Worm (Caenorhabditis elegans): ENCODE data around the gene T02C12.5.

T02C12.5 gene

DNA sequence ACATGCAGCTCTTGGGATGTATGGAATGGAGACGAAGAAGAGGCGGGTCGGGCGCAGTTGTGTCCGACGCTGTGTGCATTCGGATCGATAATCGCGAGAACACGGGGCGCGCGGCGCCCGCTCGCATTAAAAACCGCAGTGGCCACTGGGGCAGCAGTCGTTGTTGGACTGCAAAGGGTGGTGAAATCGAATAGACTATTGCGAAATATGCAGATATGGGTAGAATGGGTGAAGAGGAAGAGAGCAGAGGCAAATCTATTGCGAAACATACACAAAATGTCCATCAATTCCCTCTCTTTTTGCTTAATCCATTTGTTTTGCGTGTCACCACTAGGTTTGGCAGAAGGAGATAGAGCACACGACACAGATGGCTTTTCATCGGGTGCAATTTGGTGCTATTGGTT is 9.9 kb downstream of the T02C12.5 start (continued):
- TF ChIP-seq nhr-90 (tag; optimal IDR thresholded peaks at IDR 0.05; ENCODE audit: poor library complexity) = no peak
- peak; percentile 75 for TF ChIP-seq mep-1 (tag; optimal IDR thresholded peaks at IDR 0.05)
- TF ChIP-seq lin-39 (tag; optimal IDR thresholded peaks at IDR 0.05) = no peak
- no peak for TF ChIP-seq nhr-76 (tag; optimal IDR thresholded peaks at IDR 0.05)
- TF ChIP-seq nhr-85 (tag) = peak; percentile 65
- no peak for TF ChIP-seq nhr-11 (tag; optimal IDR thresholded peaks at IDR 0.05)
- TF ChIP-seq vab-15 (tag; optimal IDR thresholded peaks at IDR 0.05) = no peak
- TF ChIP-seq dsc-1 (tag; optimal IDR thresholded peaks at IDR 0.05) = peak; percentile 32
- TF ChIP-seq unc-30 (tag; optimal IDR thresholded peaks at IDR 0.05) = no peak
- peak; percentile 29 for TF ChIP-seq egl-13 (tag; optimal IDR thresholded peaks at IDR 0.05)
- peak; percentile 43 to 59 for TF ChIP-seq efl-1 (optimal IDR thresholded peaks at IDR 0.05)
- peak; percentile 40 to 89 for TF ChIP-seq efl-1 (GFP tag; optimal IDR thresholded peaks at IDR 0.05 in 1 of 2)
- peak in 2 of 3 experiments; percentile 40 to 48 for TF ChIP-seq dpl-1 (GFP tag; optimal IDR thresholded peaks at IDR 0.05)
- peak; percentile 62 for TF ChIP-seq nhr-71 (tag; optimal IDR thresholded peaks at IDR 0.05)
- no peak for TF ChIP-seq unc-62 (GFP tag; optimal IDR thresholded peaks at IDR 0.05)
- no peak for TF ChIP-seq sox-4 (tag; optimal IDR thresholded peaks at IDR 0.05)
- TF ChIP-seq unc-98 (GFP tag; IDR thresholded peaks at IDR 0.05) = no peak
- TF ChIP-seq jun-1 (tag; optimal IDR thresholded peaks at IDR 0.05) = peak; percentile 68
- TF ChIP-seq grh-1 (GFP tag; IDR thresholded peaks at IDR 0.05) = no peak
- no peak for TF ChIP-seq ztf-4 (tag; optimal IDR thresholded peaks at IDR 0.05)
- peak; percentile 25 for TF ChIP-seq ceh-90 (tag; optimal IDR thresholded peaks at IDR 0.05)
- peak; percentile 68 for TF ChIP-seq isw-1 (GFP tag; IDR thresholded peaks at IDR 0.05)
- no peak for TF ChIP-seq nhr-77 (tag; optimal IDR thresholded peaks at IDR 0.05)
- peak; percentile 1 for TF ChIP-seq fkh-10 (GFP tag; optimal IDR thresholded peaks at IDR 0.05)
- no peak for TF ChIP-seq nhr-12 (tag; optimal IDR thresholded peaks at IDR 0.05)
- TF ChIP-seq snu-23 (GFP tag; optimal IDR thresholded peaks at IDR 0.05) = peak; percentile 37
- TF ChIP-seq elt-2 (tag; optimal IDR thresholded peaks at IDR 0.05) = no peak
- no peak for TF ChIP-seq lin-15B (tag; optimal IDR thresholded peaks at IDR 0.05)
- peak; percentile 4 for TF ChIP-seq C16A3.4 (tag; optimal IDR thresholded peaks at IDR 0.05)
- no peak for TF ChIP-seq irx-1 (tag; optimal IDR thresholded peaks at IDR 0.05)
- TF ChIP-seq xbp-1 (tag; optimal IDR thresholded peaks at IDR 0.05) = peak; percentile 24
- no peak for TF ChIP-seq pag-3 (tag; optimal IDR thresholded peaks at IDR 0.05; ENCODE audit: borderline replicate concordance, insufficient read depth)
- peak; percentile 10 for TF ChIP-seq nhr-237 (tag; optimal IDR thresholded peaks at IDR 0.05)
- no peak for TF ChIP-seq sup-37 (GFP tag; optimal IDR thresholded peaks at IDR 0.05)
- no peak for TF ChIP-seq nhr-84 (tag; optimal IDR thresholded peaks at IDR 0.05)
- no peak for TF ChIP-seq ets-5 (GFP tag; IDR thresholded peaks at IDR 0.05)
- TF ChIP-seq ces-1 (GFP tag; optimal IDR thresholded peaks at IDR 0.05) = no peak
- TF ChIP-seq ceh-88 (GFP tag; IDR thresholded peaks at IDR 0.05) = no peak
- TF ChIP-seq elt-3 (tag; optimal IDR thresholded peaks at IDR 0.05) = no peak
- TF ChIP-seq egl-27 (tag; optimal IDR thresholded peaks at IDR 0.05) = peak in 1 of 2 experiments; percentile 4
- peak; percentile 15 for TF ChIP-seq lir-3 (tag; optimal IDR thresholded peaks at IDR 0.05; ENCODE audit: poor library complexity)

DNA sequence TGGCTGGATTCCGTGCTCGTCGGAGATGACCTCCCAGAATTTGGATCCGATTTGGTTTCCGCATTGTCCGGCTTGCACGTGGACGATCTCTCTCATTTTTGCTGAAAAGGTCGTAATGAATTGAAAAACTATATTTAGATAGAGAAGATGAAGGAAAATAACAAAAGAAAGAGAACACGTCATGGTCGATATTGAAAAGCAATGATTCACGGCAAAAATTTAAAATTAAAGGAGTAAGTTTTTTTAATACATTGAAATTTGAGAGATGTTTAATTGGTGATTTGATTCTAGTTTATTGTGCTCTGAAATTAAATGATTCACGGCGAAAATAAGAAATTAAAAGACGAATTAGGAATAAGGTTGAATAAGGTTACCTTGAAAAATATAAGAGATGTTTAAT is 10.4 kb downstream of the T02C12.5 start, which contains the start of gene tbb-2:
Gene tbb-2 (minus strand): TSS at position 101 of the 400 bp plus-strand sequence.
- TF ChIP-seq nhr-77 (tag; optimal IDR thresholded peaks at IDR 0.05) (no peak), snpc-4 (tag; optimal IDR thresholded peaks at IDR 0.05) (no peak), nhr-85 (tag) (peak; percentile 51), ceh-8 (GFP tag; optimal IDR thresholded peaks at IDR 0.05) (no peak), nhr-47 (tag; optimal IDR thresholded peaks at IDR 0.05) (no peak), nhr-237 (tag; optimal IDR thresholded peaks at IDR 0.05) (no peak), sptf-1 (tag; optimal IDR thresholded peaks at IDR 0.05) (no peak), efl-1 (optimal IDR thresholded peaks at IDR 0.05) (no peak), efl-1 (GFP tag; optimal IDR thresholded peaks at IDR 0.05 in 1 of 2) (peak in 1 of 2 experiments; percentile 46)
